Fruit fly (Drosophila melanogaster) whole organism, embryonic: ENCODE results near the gene EMC6.

Experiments used
- Adf1 ChIP-seq: fragments of 200-800 bp; sonication (Bioruptor generic); IDR thresholded peaks from 2 replicates; pipeline ENCODE4 v1.3.6; 2022; ENCODE audit warnings: missing biosample characterization, missing genetic modification characterization
- Aef1 ChIP-seq: fragments of 200-800 bp; sonication (Bioruptor generic); IDR thresholded peaks from 3 replicates; pipeline ENCODE4 v1.3.6; 2022; ENCODE audit warnings: missing biosample characterization, missing genetic modification characterization
- C15 ChIP-seq: fragments of 200-800 bp; sonication (Bioruptor generic); IDR thresholded peaks from 3 replicates; pipeline ENCODE4 v1.3.6; 2022; ENCODE audit warnings: missing biosample characterization, missing genetic modification characterization
- CG1024 ChIP-seq: fragments of 200-800 bp; sonication (Bioruptor generic); IDR thresholded peaks from 2 replicates; pipeline ENCODE4 v1.3.6; 2022; ENCODE audit warnings: missing biosample characterization, missing genetic modification characterization
- CG10267 ChIP-seq: fragments of 200-800 bp; sonication (Bioruptor generic); optimal IDR thresholded peaks from 2 replicates; lab custom pipeline; 2018; ENCODE audit warnings: missing biosample characterization, mild to moderate bottlenecking, missing genetic modification characterization, moderate library complexity
- CG10565 ChIP-seq: fragments of 200-800 bp; sonication (Bioruptor generic); optimal IDR thresholded peaks from 3 replicates; lab custom pipeline; 2016; ENCODE audit warnings: missing biosample characterization, mild to moderate bottlenecking, missing genetic modification characterization
- CG14710 ChIP-seq: fragments of 200-800 bp; sonication (Bioruptor generic); optimal IDR thresholded peaks from 3 replicates; lab custom pipeline; 2019; ENCODE audit warnings: missing biosample characterization, mild to moderate bottlenecking, missing genetic modification characterization, moderate library complexity
- CG15011 ChIP-seq: fragments of 200-800 bp; sonication (Bioruptor generic); optimal IDR thresholded peaks from 3 replicates; lab custom pipeline; 2018; ENCODE audit warnings: missing biosample characterization, mild to moderate bottlenecking, missing genetic modification characterization
- CG1529 ChIP-seq: fragments of 200-800 bp; sonication (Bioruptor generic); optimal IDR thresholded peaks from 3 replicates; lab custom pipeline; 2018; ENCODE audit warnings: missing biosample characterization, missing genetic modification characterization
- CG2712 ChIP-seq: fragments of 200-800 bp; optimal IDR thresholded peaks from 3 replicates; lab custom pipeline; 2019; ENCODE audit warnings: missing biosample characterization, mild to moderate bottlenecking, missing genetic modification characterization, moderate library complexity
- CG3407 ChIP-seq: fragments of 200-800 bp; sonication (Bioruptor generic); optimal IDR thresholded peaks from 2 replicates; lab custom pipeline; 2018; ENCODE audit warnings: missing biosample characterization, mild to moderate bottlenecking, missing genetic modification characterization
- CG3838 ChIP-seq: fragments of 200-800 bp; sonication (Bioruptor generic); optimal IDR thresholded peaks from 3 replicates; lab custom pipeline; 2016; ENCODE audit warnings: missing biosample characterization, missing genetic modification characterization
- CG5953 ChIP-seq: fragments of 200-800 bp; sonication (Bioruptor generic); IDR thresholded peaks from 2 replicates; pipeline ENCODE4 v1.3.6; 2022; ENCODE audit warnings: missing biosample characterization, missing genetic modification characterization
- CG6175 ChIP-seq: fragments of 200-800 bp; sonication (Bioruptor generic); IDR thresholded peaks from 3 replicates; pipeline ENCODE4 v1.3.6; 2022; ENCODE audit warnings: missing biosample characterization, missing genetic modification characterization
- CG7372 ChIP-seq: fragments of 200-800 bp; sonication (Bioruptor generic); IDR thresholded peaks from 2 replicates; pipeline ENCODE4 v1.3.6; 2022; ENCODE audit warnings: missing biosample characterization, missing genetic modification characterization
- CG8388 ChIP-seq: fragments of 200-800 bp; sonication (Bioruptor generic); optimal IDR thresholded peaks from 2 replicates; lab custom pipeline; 2019; ENCODE audit warnings: missing biosample characterization, mild to moderate bottlenecking, missing genetic modification characterization, moderate library complexity
- CG9797 ChIP-seq: fragments of 200-800 bp; sonication (Bioruptor generic); optimal IDR thresholded peaks from 3 replicates; lab custom pipeline; 2018; ENCODE audit warnings: missing biosample characterization, mild to moderate bottlenecking, missing genetic modification characterization
- CTCF ChIP-seq: fragments of 200-800 bp; sonication (Bioruptor generic); optimal IDR thresholded peaks from 2 replicates; lab custom pipeline; 2017; ENCODE audit warnings: missing biosample characterization, mild to moderate bottlenecking, missing genetic modification characterization, moderate library complexity
- D19B ChIP-seq: fragments of 200-800 bp; sonication (Bioruptor generic); optimal IDR thresholded peaks from 2 replicates; lab custom pipeline; 2017; ENCODE audit warnings: missing biosample characterization, mild to moderate bottlenecking, missing genetic modification characterization
- Dbx ChIP-seq: fragments of 200-800 bp; sonication (Bioruptor generic); IDR thresholded peaks from 3 replicates; pipeline ENCODE4 v1.3.6; 2022; ENCODE audit warnings: missing biosample characterization, missing genetic modification characterization
- Deaf1 ChIP-seq: fragments of 200-800 bp; optimal IDR thresholded peaks from 3 replicates; lab custom pipeline; 2019; ENCODE audit warnings: missing biosample characterization, mild to moderate bottlenecking, missing genetic modification characterization, moderate library complexity
- Doc2 ChIP-seq: fragments of 200-800 bp; sonication (Bioruptor generic); IDR thresholded peaks from 2 replicates; pipeline ENCODE4 v1.3.6; 2022; ENCODE audit warnings: missing biosample characterization, missing genetic modification characterization
- Gsc ChIP-seq: fragments of 200-800 bp; sonication (Bioruptor generic); IDR thresholded peaks from 2 replicates; pipeline ENCODE4 v1.3.6; 2022; ENCODE audit warnings: missing biosample characterization, missing genetic modification characterization
- HmgD ChIP-seq: fragments of 200-800 bp; sonication (Bioruptor generic); optimal IDR thresholded peaks from 3 replicates; lab custom pipeline; 2016; ENCODE audit warnings: missing biosample characterization, missing genetic modification characterization
- Jarid2 ChIP-seq: fragments of 200-800 bp; sonication (Bioruptor generic); optimal IDR thresholded peaks from 3 replicates; lab custom pipeline; 2017; ENCODE audit warnings: mild to moderate bottlenecking, missing biosample characterization, missing genetic modification reagents, missing genetic modification characterization
- MBD-R2 ChIP-seq: fragments of 200-800 bp; sonication (Bioruptor generic); IDR thresholded peaks from 2 replicates; pipeline ENCODE4 v1.3.6; 2022; ENCODE audit warnings: missing biosample characterization, missing genetic modification characterization
- MTF-1 ChIP-seq: fragments of 200-800 bp; sonication (Bioruptor generic); optimal IDR thresholded peaks from 2 replicates; lab custom pipeline; 2018; ENCODE audit warnings: missing biosample characterization, mild to moderate bottlenecking, missing genetic modification characterization, borderline replicate concordance
- Max ChIP-seq: fragments of 200-800 bp; sonication (Bioruptor generic); optimal IDR thresholded peaks from 2 replicates; lab custom pipeline; 2016; ENCODE audit warnings: missing biosample characterization, mild to moderate bottlenecking, missing genetic modification characterization
- Myb ChIP-seq: fragments of 200-800 bp; sonication (Bioruptor generic); optimal IDR thresholded peaks from 2 replicates; lab custom pipeline; 2016; ENCODE audit warnings: missing biosample characterization, missing genetic modification characterization
- Nf-YC ChIP-seq: fragments of 200-800 bp; optimal IDR thresholded peaks from 3 replicates; lab custom pipeline; 2019; ENCODE audit warnings: missing biosample characterization, mild to moderate bottlenecking, missing genetic modification characterization, moderate library complexity
- Oli ChIP-seq: fragments of 200-800 bp; sonication (Bioruptor generic); optimal IDR thresholded peaks from 2 replicates; lab custom pipeline; 2018; ENCODE audit warnings: missing biosample characterization, mild to moderate bottlenecking, missing genetic modification characterization, moderate library complexity
- Optix ChIP-seq: fragments of 200-800 bp; sonication (Bioruptor generic); IDR thresholded peaks from 3 replicates; pipeline ENCODE4 v1.3.6; 2022; ENCODE audit warnings: missing biosample characterization, missing genetic modification characterization
- Poxn ChIP-seq: fragments of 200-800 bp; sonication (Bioruptor generic); IDR thresholded peaks from 2 replicates; pipeline ENCODE4 v1.3.6; 2022; ENCODE audit warnings: missing biosample characterization, missing genetic modification characterization
- Spps ChIP-seq: fragments of 200-800 bp; sonication (Bioruptor generic); optimal IDR thresholded peaks from 2 replicates; lab custom pipeline; 2018; ENCODE audit warnings: missing biosample characterization, mild to moderate bottlenecking, missing genetic modification characterization
- Xbp1 ChIP-seq: fragments of 200-800 bp; sonication (Bioruptor generic); optimal IDR thresholded peaks from 3 replicates; lab custom pipeline; 2016; ENCODE audit warnings: missing biosample characterization, mild to moderate bottlenecking, missing genetic modification characterization
- amos ChIP-seq: fragments of 200-800 bp; sonication (Bioruptor generic); IDR thresholded peaks from 2 replicates; pipeline ENCODE4 v1.3.6; 2022; ENCODE audit warnings: missing biosample characterization, missing genetic modification characterization; ENCODE audit not compliant: partially characterized antibody
- aop ChIP-seq: fragments of 200-800 bp; sonication (Bioruptor generic); IDR thresholded peaks from 2 replicates; pipeline ENCODE4 v1.3.6; 2022; ENCODE audit warnings: missing biosample characterization, missing genetic modification characterization
- ara ChIP-seq: fragments of 200-800 bp; sonication (Bioruptor generic); IDR thresholded peaks from 2 replicates; pipeline ENCODE4 v1.3.6; 2022; ENCODE audit warnings: missing biosample characterization, missing genetic modification characterization
- dmrt99B ChIP-seq: fragments of 200-800 bp; sonication (Bioruptor generic); optimal IDR thresholded peaks from 2 replicates; lab custom pipeline; 2018; ENCODE audit warnings: missing biosample characterization, mild to moderate bottlenecking, missing genetic modification characterization, moderate library complexity
- fd64A ChIP-seq: fragments of 200-800 bp; sonication (Bioruptor generic); optimal IDR thresholded peaks from 3 replicates; lab custom pipeline; 2018; ENCODE audit warnings: missing biosample characterization, mild to moderate bottlenecking, missing genetic modification characterization
- hkb ChIP-seq, 2 experiments: fragments of 200-800 bp in 1 of 2; fragments of >200 bp in 1 of 2; sonication (Bioruptor generic) in 1 of 2; IDR thresholded peaks in 1 of 2; optimal IDR thresholded peaks in 1 of 2; 2 replicates each; pipeline versions ENCODE4 v1.3.6 to Lab custom; 2017 to 2022; ENCODE audit warnings: missing biosample characterization in 1 of 2, missing genetic modification characterization in 1 of 2
- ken ChIP-seq: fragments of 200-800 bp; sonication (Bioruptor generic); IDR thresholded peaks from 3 replicates; pipeline ENCODE4 v1.3.6; 2022; ENCODE audit warnings: missing biosample characterization, missing genetic modification characterization
- lab ChIP-seq: fragments of 200-800 bp; sonication (Bioruptor generic); optimal IDR thresholded peaks from 3 replicates; lab custom pipeline; 2017; ENCODE audit warnings: missing biosample characterization, missing genetic modification characterization, mild to moderate bottlenecking, moderate library complexity, missing genetic modification reagents
- mld ChIP-seq: fragments of 200-800 bp; sonication (Bioruptor generic); IDR thresholded peaks from 3 replicates; pipeline ENCODE4 v1.3.6; 2022; ENCODE audit warnings: missing biosample characterization, missing genetic modification characterization; ENCODE audit not compliant: partially characterized antibody
- nerfin-1 ChIP-seq: fragments of 200-800 bp; sonication (Bioruptor generic); optimal IDR thresholded peaks from 3 replicates; lab custom pipeline; 2019; ENCODE audit warnings: missing biosample characterization, mild to moderate bottlenecking, missing genetic modification characterization, moderate library complexity
- oc ChIP-seq: fragments of 200-800 bp; sonication (Bioruptor generic); optimal IDR thresholded peaks from 2 replicates; lab custom pipeline; 2018; ENCODE audit warnings: missing biosample characterization, mild to moderate bottlenecking, missing genetic modification characterization, moderate library complexity
- pzg ChIP-seq: fragments of 200-800 bp; sonication (Bioruptor generic); optimal IDR thresholded peaks from 3 replicates; lab custom pipeline; 2018; ENCODE audit warnings: missing biosample characterization, mild to moderate bottlenecking, missing genetic modification characterization, moderate library complexity
- run ChIP-seq: fragments of 200-800 bp; sonication (Bioruptor generic); optimal IDR thresholded peaks from 3 replicates; lab custom pipeline; 2018; ENCODE audit warnings: missing biosample characterization, mild to moderate bottlenecking, missing genetic modification characterization
- sna ChIP-seq: fragments of 200-800 bp; sonication (Bioruptor generic); IDR thresholded peaks from 2 replicates; pipeline ENCODE4 v1.3.6; 2022; ENCODE audit warnings: missing biosample characterization, missing genetic modification characterization; ENCODE audit not compliant: partially characterized antibody
- ssp ChIP-seq: fragments of 200-800 bp; sonication (Bioruptor generic); IDR thresholded peaks from 2 replicates; pipeline ENCODE4 v1.3.6; 2022; ENCODE audit warnings: missing biosample characterization, missing genetic modification characterization
- tup ChIP-seq: fragments of 200-800 bp; sonication (Bioruptor generic); optimal IDR thresholded peaks from 2 replicates; lab custom pipeline; 2016; ENCODE audit warnings: missing biosample characterization, mild to moderate bottlenecking, missing genetic modification characterization, moderate library complexity
- vfl ChIP-seq: fragments of 200-800 bp; sonication (Bioruptor generic); optimal IDR thresholded peaks from 2 replicates; lab custom pipeline; 2016; ENCODE audit warnings: missing biosample characterization, missing genetic modification characterization

EMC6 gene

dm6 chr3R:25033142-25033586 is 8.3 kb upstream of the EMC6 start, which contains the start of gene Smg6 (continued):
- TF ChIP-seq pzg (GFP tag; lab: Kevin White, UChicago) (peak; percentile 90), Doc2 (GFP tag; lab: Robert Waterston, UW) (no peak), ken (GFP tag; lab: Robert Waterston, UW) (no peak), CG3838 (GFP tag; lab: Kevin White, UChicago) (no peak), nerfin-1 (no peak), lab (GFP tag; lab: Kevin White, UChicago) (no peak), Optix (GFP tag; lab: Robert Waterston, UW) (no peak), Oli (no peak), CG6175 (GFP tag; lab: Robert Waterston, UW) (no peak), CG5953 (GFP tag; lab: Robert Waterston, UW) (no peak), Dbx (no peak), Aef1 (GFP tag; lab: Robert Waterston, UW) (no peak), Jarid2 (GFP tag; lab: Kevin White, UChicago) (no peak), mld (GFP tag; lab: Robert Waterston, UW) (no peak), run (tag; lab: Kevin White, UChicago) (no peak), ara (GFP tag; lab: Robert Waterston, UW) (no peak), hkb (optimal IDR thresholded peaks at IDR 0.05; lab: Kevin White, UChicago) (peak; percentile 6), hkb (GFP tag; IDR thresholded peaks at IDR 0.05; lab: Robert Waterston, UW) (no peak), CG1024 (no peak), D19B (no peak), Spps (tag; lab: Kevin White, UChicago) (no peak), CG9797 (GFP tag; lab: Kevin White, UChicago) (peak; percentile 97), MTF-1 (GFP tag; lab: Kevin White, UChicago) (no peak), oc (tag; lab: Kevin White, UChicago) (no peak), aop (GFP tag; lab: Robert Waterston, UW) (no peak), Myb (GFP tag; lab: Kevin White, UChicago) (peak; percentile 59), ssp (GFP tag; lab: Robert Waterston, UW) (no peak), CG15011 (GFP tag; lab: Kevin White, UChicago) (no peak), Nf-YC (tag; lab: Kevin White, UChicago) (no peak), Adf1 (peak; percentile 69), CG3407 (no peak), CTCF (GFP tag; lab: Kevin White, UChicago) (peak; percentile 17), CG7372 (GFP tag; lab: Robert Waterston, UW) (no peak), MBD-R2 (0 out of 2 replicates have a peak, but pooled peaks have one; percentile 31), tup (no peak), HmgD (GFP tag; lab: Kevin White, UChicago) (no peak), sna (GFP tag; lab: Robert Waterston, UW) (no peak), amos (GFP tag; lab: Robert Waterston, UW) (peak; percentile 31; the same call in 1 of the 2 replicates), vfl (GFP tag; lab: Kevin White, UChicago) (no peak), C15 (no peak), Xbp1 (GFP tag; lab: Kevin White, UChicago) (no peak), Gsc (GFP tag; lab: Robert Waterston, UW) (no peak), dmrt99B (tag; lab: Kevin White, UChicago) (no peak), CG1529 (GFP tag; lab: Kevin White, UChicago) (no peak), CG14710 (tag; lab: Kevin White, UChicago) (peak; percentile 49), CG2712 (tag; lab: Kevin White, UChicago) (no peak), CG10267 (tag; lab: Kevin White, UChicago) (peak; percentile 46), Poxn (GFP tag; lab: Robert Waterston, UW) (no peak), fd64A (no peak), CG10565 (GFP tag; lab: Kevin White, UChicago) (no peak), Max (GFP tag; lab: Kevin White, UChicago) (peak; percentile 12), Deaf1 (tag; lab: Kevin White, UChicago) (no peak), CG8388 (no peak)
